Worm (Caenorhabditis elegans) whole organism, L2 larva: ENCODE measurements around the gene C06A1.3.

Experiments
- aly-2 ChIP-seq: fragments of 150-350 bp; optimal IDR thresholded peaks from 2 replicates; lab custom pipeline; 2014; ENCODE audit warnings: missing biosample characterization, missing genetic modification characterization
- ama-1 ChIP-seq: fragments of 150-350 bp; optimal IDR thresholded peaks from 2 replicates; lab custom pipeline; 2018; ENCODE audit warnings: inconsistent platforms
- blmp-1 ChIP-seq: sonication (generic microtip); optimal IDR thresholded peaks from 2 replicates; lab custom pipeline; 2017; ENCODE audit warnings: missing genetic modification characterization, mild to moderate bottlenecking, missing compliant biosample characterization, antibody characterized with exemption, moderate library complexity; ENCODE audit not compliant: insufficient read depth
- lin-39 ChIP-seq: fragments of 150-350 bp; optimal IDR thresholded peaks from 2 replicates; lab custom pipeline; 2014; ENCODE audit warnings: missing biosample characterization, missing genetic modification reagents, missing genetic modification characterization
- mdl-1 ChIP-seq, 2 experiments: fragments of 150-350 bp in 1 of 2; sonication (generic microtip) in 1 of 2; optimal IDR thresholded peaks; 2 replicates each; lab custom pipeline; 2017; ENCODE audit warnings: missing biosample characterization in 2 of 2, missing genetic modification characterization in 2 of 2
- nhr-10 ChIP-seq: sonication (generic microtip); optimal IDR thresholded peaks from 2 replicates; lab custom pipeline; 2017; ENCODE audit warnings: missing biosample characterization, missing genetic modification characterization
- nhr-6 ChIP-seq: fragments of 150-350 bp; optimal IDR thresholded peaks from 2 replicates; lab custom pipeline; 2014; ENCODE audit warnings: missing biosample characterization, missing genetic modification characterization
- nhr-77 ChIP-seq: fragments of 150-350 bp; optimal IDR thresholded peaks from 2 replicates; lab custom pipeline; 2014; ENCODE audit warnings: missing biosample characterization, missing genetic modification characterization
- peb-1 ChIP-seq: fragments of 150-350 bp; optimal IDR thresholded peaks from 2 replicates; lab custom pipeline; 2014; ENCODE audit warnings: missing biosample characterization, missing genetic modification characterization
- sem-4 ChIP-seq: fragments of 150-350 bp; optimal IDR thresholded peaks from 2 replicates; lab custom pipeline; 2014; ENCODE audit warnings: missing biosample characterization, missing genetic modification reagents, missing genetic modification characterization
- unc-39 ChIP-seq: fragments of 150-350 bp; optimal IDR thresholded peaks from 2 replicates; lab custom pipeline; 2014; ENCODE audit warnings: missing biosample characterization, missing genetic modification characterization
- unc-62 ChIP-seq: fragments of 150-350 bp; optimal IDR thresholded peaks from 2 replicates; lab custom pipeline; 2014; ENCODE audit warnings: missing biosample characterization, missing genetic modification reagents, missing genetic modification characterization
- ztf-4 ChIP-seq: fragments of 150-350 bp; optimal IDR thresholded peaks from 2 replicates; lab custom pipeline; 2014; ENCODE audit warnings: missing biosample characterization, missing genetic modification characterization

DNA sequence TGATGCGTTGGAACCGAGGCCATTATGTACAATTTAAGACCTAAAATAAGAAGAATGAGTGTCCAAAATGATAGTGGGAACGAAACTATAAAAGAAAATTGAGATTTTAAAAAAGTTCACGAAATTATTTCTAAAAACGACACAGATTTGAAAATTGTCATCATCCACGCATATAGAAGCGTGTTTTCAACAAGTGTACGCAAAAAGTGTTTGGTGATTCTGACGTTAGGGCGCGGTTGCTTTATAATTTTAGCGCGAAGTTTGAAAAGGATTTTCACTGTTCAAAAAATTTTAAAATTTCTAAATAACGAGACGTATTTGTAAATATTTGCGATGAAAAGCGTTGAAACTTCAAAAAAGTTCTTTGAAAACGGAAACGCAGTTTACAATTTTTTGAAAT is 8.7 kb upstream of the C06A1.3 start, which contains the start of gene cdc-48.1:
- TF ChIP-seq unc-62 (GFP tag; lab: Kevin White, UChicago): peak; percentile 98
- TF ChIP-seq aly-2 (tag; lab: Kevin White, UChicago): peak; percentile 81
- TF ChIP-seq mdl-1 (tag; optimal IDR thresholded peaks at IDR 0.05; lab: Kevin White, UChicago): peak; percentile 39 to 97
- peak; percentile 99 for TF ChIP-seq nhr-77 (tag; lab: Kevin White, UChicago)
- TF ChIP-seq blmp-1 (tag; lab: Kevin White, UChicago): peak; percentile 97
- TF ChIP-seq unc-39 (tag; lab: Kevin White, UChicago): peak; percentile 57
- peak; percentile 100 for TF ChIP-seq ztf-4 (tag; lab: Kevin White, UChicago)
- TF ChIP-seq lin-39 (tag; lab: Kevin White, UChicago): peak; percentile 99
- TF ChIP-seq ama-1 (lab: Kevin White, UChicago): peak; percentile 97
- TF ChIP-seq nhr-6 (tag; lab: Kevin White, UChicago): peak; percentile 100
- peak; percentile 55 for TF ChIP-seq peb-1 (tag; lab: Kevin White, UChicago)
- TF ChIP-seq sem-4 (tag; lab: Kevin White, UChicago): peak; percentile 100
- TF ChIP-seq nhr-10 (tag; lab: Kevin White, UChicago): peak; percentile 95
